Fruit fly (Drosophila melanogaster): ENCODE data around the gene CG42752.

CG42752 gene

DNA sequence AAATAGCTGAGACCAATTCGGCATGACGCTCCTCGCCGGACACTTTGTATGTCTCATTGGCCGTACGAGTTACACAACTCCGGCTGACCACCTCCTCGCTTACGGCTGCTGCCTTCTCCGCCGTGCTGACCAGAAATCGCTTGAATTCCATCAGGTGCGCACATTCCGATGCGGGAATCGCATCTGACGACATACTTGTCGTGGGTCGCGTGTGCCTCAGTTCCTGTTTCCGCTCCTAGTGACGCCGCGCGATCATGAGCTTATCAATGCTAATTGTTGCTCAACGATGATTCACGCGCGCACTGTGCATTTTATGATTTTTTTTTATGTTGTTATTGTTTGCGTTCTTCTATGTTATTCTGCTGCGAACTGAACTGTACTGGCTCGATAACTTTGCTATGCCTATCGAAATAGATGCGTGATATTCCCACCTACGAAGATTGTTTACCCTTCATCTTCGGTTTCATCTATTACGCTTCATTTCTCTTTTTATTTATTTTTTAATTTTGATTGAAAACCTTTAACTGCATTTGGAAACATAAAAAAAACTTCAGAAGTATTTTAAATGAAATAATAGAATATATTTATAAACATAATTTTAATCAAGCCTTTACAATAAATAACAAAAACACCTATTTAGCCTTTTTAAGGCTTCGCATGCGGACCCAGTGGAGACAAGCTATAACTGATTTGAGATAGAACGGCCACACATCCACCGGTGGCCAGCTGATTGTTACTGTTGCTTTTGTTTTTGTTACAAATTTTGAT lies 37.0 kb downstream of the CG42752 start, which contains the start of the genes CG10376 and CG10343 (continued):
- peak; percentile 81 for TF ChIP-seq slou (GFP tag; optimal IDR thresholded peaks at IDR 0.05)
- TF ChIP-seq sd (tag; optimal IDR thresholded peaks at IDR 0.05), result peak; percentile 90
- peak; percentile 94 for TF ChIP-seq CG9932 (GFP tag; IDR thresholded peaks at IDR 0.05)
- peak; percentile 41 for TF ChIP-seq Hand (GFP tag; optimal IDR thresholded peaks at IDR 0.05)
- peak; percentile 52 for TF ChIP-seq onecut (GFP tag; IDR thresholded peaks at IDR 0.05)
- TF ChIP-seq pho (GFP tag; optimal IDR thresholded peaks at IDR 0.05), result peak; percentile 36
- peak; percentile 81 for TF ChIP-seq HmgZ (tag; optimal IDR thresholded peaks at IDR 0.05)
- peak; percentile 55 for TF ChIP-seq CG13123 (GFP tag; optimal IDR thresholded peaks at IDR 0.05)
- TF ChIP-seq CG31388 (GFP tag; optimal IDR thresholded peaks at IDR 0.05), result peak; percentile 74
- peak; percentile 90 for TF ChIP-seq CG32532 (GFP tag; IDR thresholded peaks at IDR 0.05)
- peak; percentile 40 for TF ChIP-seq gfzf (GFP tag; optimal IDR thresholded peaks at IDR 0.05)
- TF ChIP-seq toy (GFP tag; IDR thresholded peaks at IDR 0.05), result no peak; the same call in 1 of the 2 replicates
- peak; percentile 81 for TF ChIP-seq CG14667 (GFP tag; IDR thresholded peaks at IDR 0.05)
- peak; percentile 90 for TF ChIP-seq Usf (GFP tag; optimal IDR thresholded peaks at IDR 0.05)
- TF ChIP-seq Hmr (GFP tag; optimal IDR thresholded peaks at IDR 0.05), result peak; percentile 90
- TF ChIP-seq Chrac-16 (GFP tag; optimal IDR thresholded peaks at IDR 0.05), result peak; percentile 88
- peak; percentile 92 for TF ChIP-seq CG9797 (GFP tag; optimal IDR thresholded peaks at IDR 0.05)
- peak; percentile 93 for TF ChIP-seq CG3847 (GFP tag; IDR thresholded peaks at IDR 0.05)
- TF ChIP-seq kay (GFP tag; optimal IDR thresholded peaks at IDR 0.05), result peak; percentile 86
- peak; percentile 54 for TF ChIP-seq CG10462 (GFP tag; optimal IDR thresholded peaks at IDR 0.05)
- peak; percentile 22 for TF ChIP-seq jumu (GFP tag; optimal IDR thresholded peaks at IDR 0.05)
- TF ChIP-seq slbo (GFP tag; IDR thresholded peaks at IDR 0.05), result peak; percentile 93
- peak; percentile 35 to 68 for TF ChIP-seq Eip74EF (GFP tag; optimal IDR thresholded peaks at IDR 0.05)
- TF ChIP-seq abd-A (tag; optimal IDR thresholded peaks at IDR 0.05), result no peak
- TF ChIP-seq Scr (GFP tag; IDR thresholded peaks at IDR 0.05; ENCODE audit: partially characterized antibody), result 0 out of 2 replicates have a peak, but pooled peaks have one; percentile 16
- TF ChIP-seq hth (optimal IDR thresholded peaks at IDR 0.05), result no peak
- peak; percentile 18 for TF ChIP-seq NC2β (GFP tag; optimal IDR thresholded peaks at IDR 0.05)
- TF ChIP-seq Opbp (GFP tag; IDR thresholded peaks at IDR 0.05; ENCODE audit: partially characterized antibody), result peak; percentile 72; the same call in 2 of the 3 replicates
- peak; percentile 88 for TF ChIP-seq Rfx (GFP tag; IDR thresholded peaks at IDR 0.05)
- TF ChIP-seq sc (optimal IDR thresholded peaks at IDR 0.05), result no peak
- peak; percentile 76 for TF ChIP-seq sc (GFP tag; optimal IDR thresholded peaks at IDR 0.05)
- peak; percentile 69; the same call in 2 of the 3 replicates for TF ChIP-seq ken (GFP tag; IDR thresholded peaks at IDR 0.05)
- peak; percentile 65 for TF ChIP-seq MESR4 (GFP tag; optimal IDR thresholded peaks at IDR 0.05)
- TF ChIP-seq ewg (GFP tag; optimal IDR thresholded peaks at IDR 0.05), result peak; percentile 79
- TF ChIP-seq CG1602 (GFP tag; optimal IDR thresholded peaks at IDR 0.05), result peak; percentile 91
- peak; percentile 90 for TF ChIP-seq fd3F (GFP tag; optimal IDR thresholded peaks at IDR 0.05)
- peak; percentile 86 for TF ChIP-seq ind (GFP tag; optimal IDR thresholded peaks at IDR 0.05)
- TF ChIP-seq CG10565 (GFP tag; optimal IDR thresholded peaks at IDR 0.05), result no peak
- TF ChIP-seq chinmo (GFP tag; IDR thresholded peaks at IDR 0.05; ENCODE audit: partially characterized antibody), result no peak
- TF ChIP-seq CG17186 (GFP tag; optimal IDR thresholded peaks at IDR 0.05), result peak; percentile 37
- peak; percentile 93 for TF ChIP-seq Xbp1 (GFP tag; optimal IDR thresholded peaks at IDR 0.05)
- peak; percentile 74 for TF ChIP-seq CG9609 (GFP tag; optimal IDR thresholded peaks at IDR 0.05)
- TF ChIP-seq zen2 (GFP tag; IDR thresholded peaks at IDR 0.05; ENCODE audit: partially characterized antibody), result no peak
- peak; percentile 76; the same call in 2 of the 3 replicates for TF ChIP-seq CG11456 (GFP tag; IDR thresholded peaks at IDR 0.05)
- TF ChIP-seq fd102C (GFP tag; optimal IDR thresholded peaks at IDR 0.05), result peak; percentile 59
- TF ChIP-seq Fer2 (tag; optimal IDR thresholded peaks at IDR 0.05), result peak; percentile 88
- TF ChIP-seq grau (tag; optimal IDR thresholded peaks at IDR 0.05), result peak; percentile 93
- TF ChIP-seq cwo (GFP tag; optimal IDR thresholded peaks at IDR 0.05), result peak; percentile 28
- TF ChIP-seq Hr3 (GFP tag; optimal IDR thresholded peaks at IDR 0.05), result peak; percentile 94

Data from whole organism, embryonic.